Fruit fly (Drosophila melanogaster) whole organism, embryonic: ENCODE data around the gene CG1213.

Experiments used
- CG12769 ChIP-seq: fragments of 200-800 bp; sonication (Bioruptor generic); optimal IDR thresholded peaks from 2 replicates; lab custom pipeline; 2019; ENCODE audit warnings: missing biosample characterization, mild to moderate bottlenecking, missing genetic modification characterization, moderate library complexity
- CG14965 ChIP-seq: fragments of 200-800 bp; sonication (Bioruptor generic); optimal IDR thresholded peaks from 2 replicates; lab custom pipeline; 2016; ENCODE audit warnings: missing biosample characterization, missing genetic modification characterization, borderline replicate concordance
- CG15269 ChIP-seq: fragments of 200-800 bp; sonication (Bioruptor generic); optimal IDR thresholded peaks from 2 replicates; lab custom pipeline; 2018; ENCODE audit warnings: missing biosample characterization, mild to moderate bottlenecking, missing genetic modification characterization, moderate library complexity
- CG4424 ChIP-seq: fragments of 200-800 bp; sonication (Bioruptor generic); optimal IDR thresholded peaks from 3 replicates; lab custom pipeline; 2016; ENCODE audit warnings: missing biosample characterization, missing genetic modification characterization
- CG9932 ChIP-seq: fragments of 200-800 bp; sonication (Bioruptor generic); IDR thresholded peaks from 2 replicates; pipeline ENCODE4 v1.3.6; 2022; ENCODE audit warnings: missing biosample characterization, missing genetic modification characterization
- Dek ChIP-seq: fragments of 200-800 bp; sonication (Bioruptor generic); optimal IDR thresholded peaks from 3 replicates; lab custom pipeline; 2019; ENCODE audit warnings: missing biosample characterization, mild to moderate bottlenecking, missing genetic modification characterization, moderate library complexity
- E2f1 ChIP-seq: fragments of 200-800 bp; sonication (Bioruptor generic); IDR thresholded peaks from 2 replicates; pipeline ENCODE4 v1.3.6; 2022; ENCODE audit warnings: missing biosample characterization, missing genetic modification characterization
- Rx ChIP-seq: fragments of 200-800 bp; sonication (Bioruptor generic); IDR thresholded peaks from 2 replicates; pipeline ENCODE4 v1.3.6; 2022; ENCODE audit warnings: missing biosample characterization, missing genetic modification characterization
- danr ChIP-seq: fragments of 200-800 bp; sonication (Bioruptor generic); IDR thresholded peaks from 2 replicates; pipeline ENCODE4 v1.3.6; 2022; ENCODE audit warnings: missing biosample characterization, missing genetic modification characterization
- lilli ChIP-seq: fragments of 200-800 bp; sonication (Bioruptor generic); optimal IDR thresholded peaks from 3 replicates; lab custom pipeline; 2016; ENCODE audit warnings: missing biosample characterization, missing genetic modification characterization
- lmd ChIP-seq: fragments of 200-800 bp; sonication (Bioruptor generic); IDR thresholded peaks from 2 replicates; pipeline ENCODE4 v1.3.6; 2022; ENCODE audit warnings: missing biosample characterization, missing genetic modification characterization
- lola ChIP-seq, 3 experiments: fragments of >200 bp in 2 of 3; fragments of 200-800 bp in 1 of 3; sonication (Bioruptor generic) in 1 of 3; optimal IDR thresholded peaks; 2 replicates each; lab custom pipeline; 2017 to 2019; ENCODE audit warnings: missing biosample characterization in 3 of 3, missing genetic modification characterization in 3 of 3, mild to moderate bottlenecking in 1 of 3, moderate library complexity in 1 of 3
- sd ChIP-seq: fragments of 200-800 bp; sonication (Bioruptor generic); optimal IDR thresholded peaks from 3 replicates; lab custom pipeline; 2018; ENCODE audit warnings: missing biosample characterization, mild to moderate bottlenecking, missing genetic modification characterization, moderate library complexity
- zfh1 ChIP-seq: fragments of 200-800 bp; sonication (Bioruptor generic); IDR thresholded peaks from 3 replicates; pipeline ENCODE4 v1.3.6; 2022; ENCODE audit warnings: missing biosample characterization, missing genetic modification characterization

DNA sequence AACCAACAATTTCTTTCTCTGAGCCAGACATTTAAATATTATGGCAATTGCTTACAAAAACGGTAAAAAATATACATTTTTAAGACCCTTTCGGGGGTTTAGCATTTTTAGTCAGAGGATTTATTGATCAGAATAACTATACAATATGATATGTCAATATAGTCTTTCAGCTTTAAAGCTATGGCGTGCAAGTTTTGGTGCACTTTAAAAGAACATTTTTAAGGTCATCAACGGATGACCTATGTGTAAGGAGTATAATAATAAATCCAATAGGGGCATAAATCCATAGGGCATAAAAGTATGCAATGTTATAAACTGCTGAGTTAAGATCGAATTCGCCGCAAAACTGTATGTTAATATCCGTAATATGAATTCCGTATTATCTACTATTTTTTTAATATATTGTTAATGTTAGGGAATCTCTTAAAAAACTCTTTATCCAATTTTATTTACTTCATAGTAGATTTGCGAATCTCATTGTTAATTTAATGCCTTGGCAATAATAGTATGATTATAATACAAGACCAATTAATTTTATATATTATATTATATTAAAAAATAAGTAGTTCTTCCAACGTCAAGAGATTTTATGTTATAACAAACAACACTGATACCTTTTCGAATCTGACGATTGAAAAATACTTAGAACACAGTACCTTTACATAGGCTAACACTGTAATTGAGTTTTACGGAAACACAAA is 5.8 kb downstream of the CG1213 start, which contains the start of gene CG14676:
- no peak for TF ChIP-seq E2f1 (GFP tag; lab: Robert Waterston, UW)
- TF ChIP-seq sd (tag; lab: Kevin White, UChicago), result no peak
- no peak for TF ChIP-seq Dek (tag; lab: Kevin White, UChicago)
- TF ChIP-seq zfh1 (GFP tag; lab: Robert Waterston, UW), result no peak
- TF ChIP-seq lmd (GFP tag; lab: Robert Waterston, UW), result no peak
- no peak for TF ChIP-seq CG15269 (tag; lab: Kevin White, UChicago)
- TF ChIP-seq CG4424 (GFP tag; lab: Kevin White, UChicago), result no peak
- TF ChIP-seq danr (GFP tag; lab: Robert Waterston, UW), result no peak
- TF ChIP-seq Rx (GFP tag; lab: Robert Waterston, UW), result no peak
- no peak for TF ChIP-seq CG12769 (tag; lab: Kevin White, UChicago)
- no peak for TF ChIP-seq lilli
- no peak for TF ChIP-seq lola (GFP tag; optimal IDR thresholded peaks at IDR 0.05; lab: Kevin White, UChicago)
- no peak for TF ChIP-seq CG9932 (GFP tag; lab: Robert Waterston, UW)
- no peak for TF ChIP-seq CG14965 (GFP tag; lab: Kevin White, UChicago)
